Fruit fly (Drosophila melanogaster): ENCODE results near the gene ND-ACP.

Gene ND-ACP

dm6 chr3L:1313039-1313766 is 16.5 kb upstream of the ND-ACP start, which contains the start of the genes sturkopf and Herc4 (continued):
- TF ChIP-seq gcm2 (GFP tag; optimal IDR thresholded peaks at IDR 0.05) = peak; percentile 37
- no peak for TF ChIP-seq fd64A (GFP tag; optimal IDR thresholded peaks at IDR 0.05)
- peak; percentile 59 for TF ChIP-seq nerfin-1 (tag; optimal IDR thresholded peaks at IDR 0.05)
- TF ChIP-seq ERR (GFP tag; optimal IDR thresholded peaks at IDR 0.05) = peak; percentile 74
- TF ChIP-seq CG18476 (GFP tag; optimal IDR thresholded peaks at IDR 0.05) = peak; percentile 43
- 0 out of 2 replicates have a peak, but pooled peaks have one; percentile 41 for TF ChIP-seq Ada2b (GFP tag; IDR thresholded peaks at IDR 0.05)
- TF ChIP-seq Pdp1 (GFP tag; optimal IDR thresholded peaks at IDR 0.05) = peak; percentile 60 to 87
- TF ChIP-seq run (tag; optimal IDR thresholded peaks at IDR 0.05) = peak; percentile 36
- peak; percentile 44 for TF ChIP-seq slou (GFP tag; optimal IDR thresholded peaks at IDR 0.05)
- TF ChIP-seq Dip3 (GFP tag; optimal IDR thresholded peaks at IDR 0.05) = peak; percentile 74
- peak; percentile 75 for TF ChIP-seq dm (GFP tag; optimal IDR thresholded peaks at IDR 0.05)
- TF ChIP-seq pfk (GFP tag; optimal IDR thresholded peaks at IDR 0.05) = no peak
- TF ChIP-seq pho (GFP tag; optimal IDR thresholded peaks at IDR 0.05) = peak; percentile 89
- peak; percentile 57 for TF ChIP-seq Chrac-16 (GFP tag; optimal IDR thresholded peaks at IDR 0.05)
- TF ChIP-seq Side (GFP tag; optimal IDR thresholded peaks at IDR 0.05) = peak; percentile 89
- TF ChIP-seq CG3726 (GFP tag; IDR thresholded peaks at IDR 0.05) = no peak
- TF ChIP-seq CG1647 (GFP tag; optimal IDR thresholded peaks at IDR 0.05) = peak; percentile 29
- TF ChIP-seq CG4730 (GFP tag; IDR thresholded peaks at IDR 0.05) = peak; percentile 50
- TF ChIP-seq Asciz (GFP tag; optimal IDR thresholded peaks at IDR 0.05) = peak; percentile 46
- peak; percentile 55 for TF ChIP-seq YL-1 (GFP tag; optimal IDR thresholded peaks at IDR 0.05)
- TF ChIP-seq tin (GFP tag; optimal IDR thresholded peaks at IDR 0.05) = peak; percentile 61
- TF ChIP-seq exex (tag; optimal IDR thresholded peaks at IDR 0.05) = peak; percentile 39
- TF ChIP-seq Ssrp (tag; optimal IDR thresholded peaks at IDR 0.05) = peak; percentile 43
- no peak for TF ChIP-seq h (optimal IDR thresholded peaks at IDR 0.05)
- peak; percentile 48; the same call in 2 of the 3 replicates for TF ChIP-seq tgo (GFP tag; IDR thresholded peaks at IDR 0.05)
- peak in 1 of 2 experiments; percentile 9 for TF ChIP-seq Dfd (GFP tag; optimal IDR thresholded peaks at IDR 0.05)
- peak; percentile 72 for TF ChIP-seq Hr3 (GFP tag; optimal IDR thresholded peaks at IDR 0.05)
- TF ChIP-seq CG17328 (GFP tag; IDR thresholded peaks at IDR 0.05) = peak; percentile 51; the same call in 1 of the 2 replicates
- TF ChIP-seq p53 (GFP tag; optimal IDR thresholded peaks at IDR 0.05) = peak; percentile 71
- TF ChIP-seq lab (GFP tag; optimal IDR thresholded peaks at IDR 0.05) = no peak
- TF ChIP-seq danr (GFP tag; IDR thresholded peaks at IDR 0.05) = peak; percentile 43; the same call in 1 of the 2 replicates
- no peak for TF ChIP-seq CG6813 (GFP tag; optimal IDR thresholded peaks at IDR 0.05)
- TF ChIP-seq HHEX (GFP tag; optimal IDR thresholded peaks at IDR 0.05) = peak; percentile 16
- TF ChIP-seq CG14667 (GFP tag; IDR thresholded peaks at IDR 0.05) = 0 out of 2 replicates have a peak, but pooled peaks have one; percentile 24
- TF ChIP-seq CG8924 (tag; optimal IDR thresholded peaks at IDR 0.05) = peak; percentile 85
- TF ChIP-seq twi (tag; optimal IDR thresholded peaks at IDR 0.05) = peak; percentile 43
- 0 out of 2 replicates have a peak, but pooled peaks have one; percentile 21 for TF ChIP-seq ap (GFP tag; IDR thresholded peaks at IDR 0.05)
- TF ChIP-seq B-H1 (GFP tag; IDR thresholded peaks at IDR 0.05) = peak; percentile 16; the same call in 1 of the 3 replicates
- TF ChIP-seq CG18619 (GFP tag; optimal IDR thresholded peaks at IDR 0.05) = peak; percentile 80
- no peak for TF ChIP-seq CG7271 (tag; optimal IDR thresholded peaks at IDR 0.05)
- TF ChIP-seq Med (GFP tag) = peak; percentile 92
- no peak for TF ChIP-seq CG15601 (tag; optimal IDR thresholded peaks at IDR 0.05)
- no peak for TF ChIP-seq CG7745 (tag; optimal IDR thresholded peaks at IDR 0.05)
- no peak; the same call in 2 of the 3 replicates for TF ChIP-seq croc (GFP tag; conservative IDR thresholded peaks at IDR 0.05)
- TF ChIP-seq tll (GFP tag; optimal IDR thresholded peaks at IDR 0.05) = peak in 1 of 2 experiments; percentile 21
- peak; percentile 38 for TF ChIP-seq ewg (GFP tag; optimal IDR thresholded peaks at IDR 0.05)
- TF ChIP-seq HmgD (GFP tag; optimal IDR thresholded peaks at IDR 0.05) = peak; percentile 37
- TF ChIP-seq unc-4 (GFP tag; IDR thresholded peaks at IDR 0.05; ENCODE audit: partially characterized antibody) = no peak
- peak; percentile 62 for TF ChIP-seq CG3847 (GFP tag; IDR thresholded peaks at IDR 0.05)
